Worm (Caenorhabditis elegans): ENCODE results near the gene bath-39.

DNA sequence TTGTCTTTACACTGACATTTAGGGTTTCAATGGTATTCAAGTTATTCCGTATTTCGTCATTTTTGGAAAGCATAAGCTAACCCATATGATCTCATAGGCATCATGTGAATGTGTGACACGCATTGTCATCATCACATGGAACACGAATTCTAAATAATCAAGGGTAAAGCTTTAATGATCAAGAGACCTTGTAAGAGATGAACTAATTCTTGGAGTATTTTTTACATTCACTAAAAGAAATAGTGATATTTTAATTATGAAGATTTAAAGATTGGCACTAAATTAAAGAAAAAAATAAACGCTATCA is 47.3 kb upstream of the bath-39 start:
- TF ChIP-seq hnd-1 (tag; optimal IDR thresholded peaks at IDR 0.05) (no peak), ama-1 (optimal IDR thresholded peaks at IDR 0.05) (no peak), hmg-4 (GFP tag; optimal IDR thresholded peaks at IDR 0.05) (no peak), tbx-11 (GFP tag; IDR thresholded peaks at IDR 0.05) (no peak), flt-1 (GFP tag; IDR thresholded peaks at IDR 0.05) (no peak), ets-7 (tag; optimal IDR thresholded peaks at IDR 0.05) (no peak), ceh-13 (GFP tag; optimal IDR thresholded peaks at IDR 0.05) (no peak), B0310.2 (tag; optimal IDR thresholded peaks at IDR 0.05) (no peak), tbx-37 (GFP tag; conservative IDR thresholded peaks at IDR 0.05) (no peak), aly-1 (tag; optimal IDR thresholded peaks at IDR 0.05) (no peak), tra-4 (tag; optimal IDR thresholded peaks at IDR 0.05) (no peak), sea-1 (GFP tag; conservative IDR thresholded peaks at IDR 0.05) (no peak), ceh-36 (tag; optimal IDR thresholded peaks at IDR 0.05) (no peak), scrt-1 (GFP tag; IDR thresholded peaks at IDR 0.05) (no peak)

All from whole organism, early embryonic.